Worm (Caenorhabditis elegans): ENCODE data around the gene srz-54.

DNA sequence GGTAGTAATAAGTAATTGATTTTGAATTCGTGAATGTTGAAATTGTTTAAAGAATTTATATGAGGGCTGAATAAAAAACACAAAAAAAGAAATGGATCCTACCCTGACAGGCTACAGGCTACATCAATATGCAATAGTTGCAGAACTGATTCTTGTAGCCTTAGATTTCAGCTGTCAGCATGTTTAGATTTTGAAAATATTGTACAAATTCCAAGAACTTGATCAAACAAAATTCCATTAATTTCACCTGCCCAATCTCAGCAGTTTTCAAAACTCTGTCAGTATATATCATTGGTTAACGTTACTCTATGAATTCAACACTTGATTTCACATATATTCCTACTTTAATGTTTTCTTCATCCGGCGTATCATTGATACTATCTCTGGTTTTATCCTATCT, 50.0 kb downstream of the srz-54 start:
- no peak for TF ChIP-seq sptf-1 (tag; optimal IDR thresholded peaks at IDR 0.05)
- TF ChIP-seq unc-62 (GFP tag; optimal IDR thresholded peaks at IDR 0.05): no peak
- no peak for TF ChIP-seq ztf-11 (tag; optimal IDR thresholded peaks at IDR 0.05)
- no peak for TF ChIP-seq unc-39 (tag; optimal IDR thresholded peaks at IDR 0.05)
- no peak for TF ChIP-seq sem-2 (GFP tag; optimal IDR thresholded peaks at IDR 0.05)
- no peak for TF ChIP-seq ces-1 (GFP tag; optimal IDR thresholded peaks at IDR 0.05)

Data from whole organism, mixed stage, embryonic.